Worm (Caenorhabditis elegans) whole organism, mixed stage, embryonic: ENCODE results near the gene coh-3.

Source experiments
- bed-3 ChIP-seq: fragments of 200-800 bp; sonication (Bioruptor generic); optimal IDR thresholded peaks from 3 replicates; lab custom pipeline; 2018; ENCODE audit warnings: mild to moderate bottlenecking, missing genetic modification characterization, moderate library complexity, missing compliant biosample characterization
- blmp-1 ChIP-seq: fragments of 150-350 bp; optimal IDR thresholded peaks from 2 replicates; lab custom pipeline; 2014; ENCODE audit warnings: missing biosample characterization, missing genetic modification characterization
- ceh-43 ChIP-seq: fragments of 200-800 bp; sonication (Bioruptor generic); optimal IDR thresholded peaks from 2 replicates; lab custom pipeline; 2018; ENCODE audit warnings: mild to moderate bottlenecking, missing genetic modification characterization, moderate library complexity, missing compliant biosample characterization
- ceh-83 ChIP-seq: fragments of 200-800 bp; sonication (Bioruptor generic); optimal IDR thresholded peaks from 2 replicates; lab custom pipeline; 2018; ENCODE audit warnings: mild to moderate bottlenecking, missing genetic modification characterization, missing compliant biosample characterization
- ces-1 ChIP-seq: fragments of 150-350 bp; optimal IDR thresholded peaks from 2 replicates; lab custom pipeline; 2014; ENCODE audit warnings: missing biosample characterization, missing genetic modification reagents, missing genetic modification characterization
- drap-1 ChIP-seq: fragments of 200-800 bp; sonication (Bioruptor generic); optimal IDR thresholded peaks from 3 replicates; lab custom pipeline; 2018; ENCODE audit warnings: mild to moderate bottlenecking, missing genetic modification characterization, missing compliant biosample characterization
- elt-1 ChIP-seq: sonication (generic microtip); optimal IDR thresholded peaks from 2 replicates; lab custom pipeline; 2017; ENCODE audit warnings: missing genetic modification characterization, mild to moderate bottlenecking, missing compliant biosample characterization, antibody characterized with exemption, moderate library complexity, borderline replicate concordance; ENCODE audit not compliant: insufficient read depth
- elt-3 ChIP-seq: fragments of 150-350 bp; optimal IDR thresholded peaks from 2 replicates; lab custom pipeline; 2014; ENCODE audit warnings: missing biosample characterization, missing genetic modification characterization
- flh-1 ChIP-seq: fragments of 200-800 bp; sonication (Bioruptor generic); optimal IDR thresholded peaks from 2 replicates; lab custom pipeline; 2018; ENCODE audit warnings: mild to moderate bottlenecking, missing genetic modification characterization, moderate library complexity, missing compliant biosample characterization
- ham-2 ChIP-seq: fragments of 200-800 bp; sonication (Bioruptor generic); optimal IDR thresholded peaks from 2 replicates; lab custom pipeline; 2018; ENCODE audit warnings: mild to moderate bottlenecking, missing genetic modification characterization, missing compliant biosample characterization
- hlh-1 ChIP-seq: fragments of 150-350 bp; optimal IDR thresholded peaks from 2 replicates; lab custom pipeline; 2014; ENCODE audit warnings: missing biosample characterization, missing genetic modification reagents, missing genetic modification characterization
- lin-13 ChIP-seq: fragments of 150-350 bp; optimal IDR thresholded peaks from 2 replicates; lab custom pipeline; 2014; ENCODE audit warnings: missing biosample characterization, missing genetic modification characterization
- lin-32 ChIP-seq: fragments of 200-800 bp; sonication (Bioruptor generic); optimal IDR thresholded peaks from 2 replicates; lab custom pipeline; 2018; ENCODE audit warnings: mild to moderate bottlenecking, missing genetic modification characterization, missing compliant biosample characterization
- lsy-2 ChIP-seq: fragments of 150-350 bp; optimal IDR thresholded peaks from 2 replicates; lab custom pipeline; 2014; ENCODE audit warnings: missing biosample characterization, missing genetic modification characterization
- mab-5 ChIP-seq: fragments of 150-350 bp; optimal IDR thresholded peaks from 2 replicates; lab custom pipeline; 2014; ENCODE audit warnings: missing biosample characterization, missing genetic modification characterization
- mls-2 ChIP-seq: sonication (generic microtip); optimal IDR thresholded peaks from 2 replicates; lab custom pipeline; 2016; ENCODE audit warnings: mild to moderate bottlenecking, missing genetic modification characterization, moderate library complexity, missing compliant biosample characterization
- nhr-12 ChIP-seq: fragments of 150-350 bp; optimal IDR thresholded peaks from 2 replicates; lab custom pipeline; 2014; ENCODE audit warnings: missing biosample characterization, missing genetic modification characterization
- nhr-2 ChIP-seq: fragments of 150-350 bp; optimal IDR thresholded peaks from 2 replicates; lab custom pipeline; 2014; ENCODE audit warnings: missing biosample characterization, missing genetic modification characterization
- nhr-237 ChIP-seq: fragments of 150-350 bp; optimal IDR thresholded peaks from 2 replicates; lab custom pipeline; 2014; ENCODE audit warnings: missing biosample characterization, missing genetic modification characterization
- nhr-76 ChIP-seq: sonication (generic microtip); optimal IDR thresholded peaks from 2 replicates; lab custom pipeline; 2017; ENCODE audit warnings: missing biosample characterization, missing genetic modification characterization
- pha-4 ChIP-seq: fragments of 150-350 bp; optimal IDR thresholded peaks from 2 replicates; lab custom pipeline; 2018; ENCODE audit warnings: missing biosample characterization, missing genetic modification reagents, missing genetic modification characterization
- sem-2 ChIP-seq: fragments of 200-800 bp; sonication (Bioruptor generic); optimal IDR thresholded peaks from 2 replicates; lab custom pipeline; 2018; ENCODE audit warnings: mild to moderate bottlenecking, missing genetic modification characterization, missing compliant biosample characterization
- snpc-4 ChIP-seq: fragments of 150-350 bp; optimal IDR thresholded peaks from 2 replicates; lab custom pipeline; 2014; ENCODE audit warnings: missing biosample characterization, missing genetic modification characterization
- sptf-1 ChIP-seq: sonication (generic microtip); optimal IDR thresholded peaks from 2 replicates; lab custom pipeline; 2017; ENCODE audit warnings: mild to moderate bottlenecking, missing genetic modification characterization, moderate library complexity, missing compliant biosample characterization
- tbx-8 ChIP-seq: fragments of 200-800 bp; sonication (Bioruptor generic); optimal IDR thresholded peaks from 2 replicates; lab custom pipeline; 2018; ENCODE audit warnings: mild to moderate bottlenecking, missing genetic modification characterization, moderate library complexity, missing compliant biosample characterization
- unc-39 ChIP-seq: fragments of 150-350 bp; optimal IDR thresholded peaks from 2 replicates; lab custom pipeline; 2014; ENCODE audit warnings: missing biosample characterization, missing genetic modification characterization
- unc-62 ChIP-seq: fragments of 150-350 bp; optimal IDR thresholded peaks from 2 replicates; lab custom pipeline; 2014; ENCODE audit warnings: missing biosample characterization, missing genetic modification reagents, missing genetic modification characterization

The coh-3 gene

DNA sequence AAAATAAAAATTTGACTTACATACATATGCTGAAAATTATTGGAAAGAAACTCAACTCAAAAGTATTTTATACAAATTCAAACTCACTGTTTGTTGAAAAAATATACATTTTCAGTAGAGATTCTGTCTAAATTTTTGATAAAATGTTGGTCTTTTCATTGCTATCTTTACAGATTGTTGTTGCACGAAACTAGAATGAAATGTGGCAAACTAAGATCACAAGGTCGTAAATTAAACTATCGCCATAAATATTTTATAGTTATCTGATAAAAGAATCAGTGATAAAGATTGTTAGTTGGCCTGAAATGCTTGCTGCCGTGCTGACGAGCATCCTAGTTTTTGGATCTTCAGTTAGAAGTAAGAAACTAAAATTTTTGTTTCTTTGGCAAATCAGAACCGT lies 21.8 kb downstream of the coh-3 start, which contains the start of gene clec-55:
Gene clec-55 (plus strand): TSS at position 301 of the 400 bp plus-strand sequence.
- TF ChIP-seq nhr-76 (no peak), nhr-237 (tag; lab: Kevin White, UChicago) (no peak), ceh-43 (GFP tag; lab: Kevin White, UChicago) (no peak), drap-1 (no peak), lsy-2 (tag; lab: Kevin White, UChicago) (no peak), bed-3 (no peak), pha-4 (tag; lab: Kevin White, UChicago) (no peak), ces-1 (GFP tag; lab: Kevin White, UChicago) (no peak), unc-62 (no peak), mls-2 (no peak)

ce11 chrV:14480533-14480932 lies 23.3 kb downstream of the coh-3 start:
- TF ChIP-seq nhr-76 (no peak), mab-5 (no peak), drap-1 (no peak), tbx-8 (GFP tag; lab: Kevin White, UChicago) (no peak), unc-39 (tag; lab: Kevin White, UChicago) (no peak), blmp-1 (tag; lab: Kevin White, UChicago) (no peak), ham-2 (GFP tag; lab: Kevin White, UChicago) (no peak), hlh-1 (tag; lab: Kevin White, UChicago) (no peak), ces-1 (GFP tag; lab: Kevin White, UChicago) (no peak), nhr-237 (tag; lab: Kevin White, UChicago) (no peak), elt-1 (tag; lab: Kevin White, UChicago) (no peak), sem-2 (no peak), unc-62 (no peak), mls-2 (no peak)

ce11 chrV:14481401-14481800 lies 24.2 kb downstream of the coh-3 start, which contains the start of gene R02D5.7:
Gene R02D5.7 (minus strand): TSS chrV:14481501.
- TF ChIP-seq ces-1 (GFP tag; lab: Kevin White, UChicago) = no peak
- no peak for TF ChIP-seq blmp-1 (tag; lab: Kevin White, UChicago)
- TF ChIP-seq elt-3 (tag; lab: Kevin White, UChicago) = no peak
- no peak for TF ChIP-seq snpc-4 (tag; lab: Kevin White, UChicago)
- TF ChIP-seq lin-32 (GFP tag; lab: Kevin White, UChicago) = no peak
- TF ChIP-seq unc-39 (tag; lab: Kevin White, UChicago) = no peak
- TF ChIP-seq lin-13 (tag; lab: Kevin White, UChicago) = no peak
- no peak for TF ChIP-seq drap-1

ce11 chrV:14481987-14482386 lies 24.8 kb downstream of the coh-3 start, which contains the start of gene R02D5.10:
Gene R02D5.10 (plus strand): TSS chrV:14482287.
- TF ChIP-seq ceh-83 (GFP tag; lab: Kevin White, UChicago) = no peak
- TF ChIP-seq hlh-1 (tag; lab: Kevin White, UChicago) = no peak
- TF ChIP-seq tbx-8 (GFP tag; lab: Kevin White, UChicago) = no peak
- TF ChIP-seq ceh-43 (GFP tag; lab: Kevin White, UChicago) = no peak
- no peak for TF ChIP-seq nhr-2 (tag; lab: Kevin White, UChicago)
- no peak for TF ChIP-seq blmp-1 (tag; lab: Kevin White, UChicago)
- TF ChIP-seq lin-32 (GFP tag; lab: Kevin White, UChicago) = no peak
- no peak for TF ChIP-seq flh-1 (GFP tag; lab: Kevin White, UChicago)
- TF ChIP-seq sptf-1 = no peak
- TF ChIP-seq mab-5 = no peak
- TF ChIP-seq snpc-4 (tag; lab: Kevin White, UChicago) = no peak
- no peak for TF ChIP-seq nhr-12
- TF ChIP-seq lin-13 (tag; lab: Kevin White, UChicago) = no peak

DNA sequence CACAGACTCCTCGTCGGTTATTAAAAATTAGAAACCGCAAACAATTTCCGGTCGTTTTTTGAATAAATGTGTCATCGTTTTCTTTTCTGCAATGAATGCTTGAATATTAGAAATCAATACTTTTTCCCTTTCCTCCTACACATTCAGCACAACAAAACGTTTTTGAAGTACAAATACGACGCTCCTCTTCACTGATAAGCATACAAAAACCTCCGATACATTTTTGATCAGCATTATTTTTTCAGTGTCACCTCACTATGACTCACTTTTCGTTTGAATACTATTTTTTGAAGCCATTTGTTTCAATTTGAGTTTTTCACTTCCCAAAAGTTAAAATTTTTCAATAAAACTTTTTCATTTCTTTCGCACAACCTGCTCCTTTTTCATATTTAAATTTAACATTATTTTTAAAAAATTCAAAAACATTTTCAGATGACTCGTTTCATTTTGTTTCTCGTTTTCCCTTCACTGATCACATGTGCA lies 25.5 kb downstream of the coh-3 start, which contains the start of gene R02D5.3:
Gene R02D5.3 (plus strand): TSS at position 433 of the 483 bp plus-strand sequence.
- TF ChIP-seq nhr-237 (tag; lab: Kevin White, UChicago) (no peak), mls-2 (no peak), unc-62 (no peak), flh-1 (GFP tag; lab: Kevin White, UChicago) (no peak)

DNA sequence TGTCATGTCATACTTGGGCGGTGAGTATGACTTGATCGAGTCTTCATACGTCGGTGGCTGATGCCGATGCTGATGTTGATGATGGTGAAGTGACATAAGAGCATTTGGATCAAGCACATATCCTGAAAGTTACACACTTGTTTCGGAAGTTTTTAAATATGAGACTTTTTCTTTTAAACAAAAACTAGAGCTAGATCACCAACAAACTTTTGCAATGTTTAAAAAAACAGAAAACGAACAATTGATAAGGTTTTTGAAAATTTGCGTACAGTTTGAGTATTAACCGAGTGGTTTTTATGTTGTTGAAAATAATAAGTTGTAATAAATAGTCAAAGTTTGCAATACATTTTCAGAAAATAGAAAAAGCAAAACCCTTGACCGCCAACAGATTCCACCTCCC lies 27.4 kb downstream of the coh-3 start, which contains the start of gene R02D5.4:
Gene R02D5.4 (minus strand): TSS at position 101 of the 400 bp plus-strand sequence.
- TF ChIP-seq ceh-83 (GFP tag; lab: Kevin White, UChicago) (no peak), drap-1 (no peak), nhr-12 (no peak), mls-2 (no peak), unc-62 (no peak)
- TF ChIP-seq, all 35 proteins: peak for 0
